Worm (Caenorhabditis elegans) whole organism, L4 larva: ENCODE data around the gene C49A9.2.
"Not testable (repeated sequence)": the region's sequence is repeated elsewhere in the genome, so short reads cannot be mapped to it uniquely, and the experiment has no call there.

Experiments used
- F26F4.8 ChIP-seq: fragments of 200-800 bp; sonication (Bioruptor generic); conservative IDR thresholded peaks from 2 replicates; pipeline ENCODE4 v1.3.6; 2022; ENCODE audit warnings: missing genetic modification characterization, missing compliant biosample characterization
- T26A8.4 ChIP-seq: fragments of 200-800 bp; sonication (Bioruptor generic); IDR thresholded peaks from 2 replicates; pipeline ENCODE4 v1.3.6; 2022; ENCODE audit warnings: missing genetic modification characterization, missing compliant biosample characterization
- Y48G9A.11 ChIP-seq: fragments of 200-800 bp; sonication (Bioruptor generic); IDR thresholded peaks from 2 replicates; pipeline ENCODE4 v1.3.6; 2022; ENCODE audit warnings: missing genetic modification reagents, missing genetic modification characterization, missing compliant biosample characterization
- Y5F2A.4 ChIP-seq: fragments of 200-800 bp; sonication (Bioruptor generic); optimal IDR thresholded peaks from 2 replicates; lab custom pipeline; 2018; ENCODE audit warnings: mild to moderate bottlenecking, missing genetic modification characterization, missing compliant biosample characterization
- ZK546.5 ChIP-seq, 2 experiments: sonication (generic microtip); optimal IDR thresholded peaks; 2 replicates each; lab custom pipeline; 2017; ENCODE audit warnings: missing biosample characterization in 2 of 2, missing genetic modification characterization in 2 of 2
- aha-1 ChIP-seq: fragments of 150-350 bp; peaks from one replicate; lab custom pipeline; 2014; ENCODE audit warnings: missing biosample characterization, missing genetic modification characterization
- aly-2 ChIP-seq: sonication (generic microtip); optimal IDR thresholded peaks from 2 replicates; lab custom pipeline; 2018; ENCODE audit warnings: missing biosample characterization, missing genetic modification characterization
- ceh-28 ChIP-seq: fragments of 150-350 bp; optimal IDR thresholded peaks from 2 replicates; lab custom pipeline; 2014; ENCODE audit warnings: missing biosample characterization, missing genetic modification reagents, missing genetic modification characterization
- ceh-32 ChIP-seq: sonication (generic microtip); optimal IDR thresholded peaks from 2 replicates; lab custom pipeline; 2016; ENCODE audit warnings: mild to moderate bottlenecking, missing genetic modification characterization, missing compliant biosample characterization; ENCODE audit not compliant: poor library complexity
- ceh-62 ChIP-seq: sonication (generic microtip); optimal IDR thresholded peaks from 2 replicates; lab custom pipeline; 2017; ENCODE audit warnings: missing biosample characterization, missing genetic modification characterization
- daf-16 ChIP-seq, 3 experiments: sonication (generic microtip); optimal IDR thresholded peaks; 2 replicates each; lab custom pipeline; 2016 to 2017; ENCODE audit warnings: missing genetic modification characterization in 3 of 3, missing genetic modification reagents in 3 of 3, mild to moderate bottlenecking in 2 of 3, missing compliant biosample characterization in 2 of 3, missing biosample characterization in 1 of 3, moderate library complexity in 1 of 3
- daf-8 ChIP-seq: fragments of 200-800 bp; sonication (Bioruptor generic); IDR thresholded peaks from 2 replicates; pipeline ENCODE4 v1.3.6; 2022; ENCODE audit warnings: missing genetic modification characterization, missing compliant biosample characterization
- dmd-6 ChIP-seq: fragments of 200-800 bp; sonication (Bioruptor generic); IDR thresholded peaks from 2 replicates; pipeline ENCODE4 v1.3.6; 2022; ENCODE audit warnings: missing genetic modification reagents, missing genetic modification characterization, missing compliant biosample characterization
- duxl-1 ChIP-seq: sonication (generic microtip); optimal IDR thresholded peaks from 2 replicates; lab custom pipeline; 2016; ENCODE audit warnings: mild to moderate bottlenecking, missing genetic modification characterization, moderate library complexity, missing compliant biosample characterization; ENCODE audit not compliant: poor library complexity
- dve-1 ChIP-seq: sonication (generic microtip); optimal IDR thresholded peaks from 2 replicates; lab custom pipeline; 2017; ENCODE audit warnings: antibody characterized with exemption, mild to moderate bottlenecking, missing genetic modification characterization, missing compliant biosample characterization; ENCODE audit not compliant: insufficient read depth
- gei-8 ChIP-seq: fragments of 200-800 bp; sonication (Bioruptor generic); optimal IDR thresholded peaks from 2 replicates; lab custom pipeline; 2018; ENCODE audit warnings: mild to moderate bottlenecking, missing genetic modification characterization, missing compliant biosample characterization
- hlh-30 ChIP-seq: sonication (generic microtip); optimal IDR thresholded peaks from 2 replicates; lab custom pipeline; 2017; ENCODE audit warnings: antibody characterized with exemption, mild to moderate bottlenecking, missing genetic modification characterization, missing compliant biosample characterization; ENCODE audit not compliant: insufficient read depth
- lin-29 ChIP-seq: fragments of 200-800 bp; sonication (Bioruptor generic); IDR thresholded peaks from 2 replicates; pipeline ENCODE4 v1.3.6; 2022; ENCODE audit warnings: missing genetic modification reagents, missing genetic modification characterization, missing compliant biosample characterization
- lin-39 ChIP-seq: fragments of 150-350 bp; optimal IDR thresholded peaks from 2 replicates; lab custom pipeline; 2014; ENCODE audit warnings: missing biosample characterization, missing genetic modification reagents, missing genetic modification characterization
- madf-9 ChIP-seq: fragments of 200-800 bp; sonication (Bioruptor generic); conservative IDR thresholded peaks from 2 replicates; pipeline ENCODE4 v1.3.6; 2022; ENCODE audit warnings: missing genetic modification reagents, missing genetic modification characterization, missing compliant biosample characterization
- mep-1 ChIP-seq: fragments of 150-350 bp; sonication (generic microtip); optimal IDR thresholded peaks from 3 replicates; lab custom pipeline; 2014; ENCODE audit warnings: missing biosample characterization, missing genetic modification characterization
- nhr-28 ChIP-seq: fragments of 150-350 bp; optimal IDR thresholded peaks from 2 replicates; lab custom pipeline; 2014; ENCODE audit warnings: missing biosample characterization, missing genetic modification characterization
- nhr-42 ChIP-seq: fragments of 200-800 bp; sonication (Bioruptor generic); IDR thresholded peaks from 2 replicates; pipeline ENCODE4 v1.3.6; 2022; ENCODE audit warnings: missing genetic modification characterization, missing compliant biosample characterization
- nhr-76 ChIP-seq: fragments of 150-350 bp; optimal IDR thresholded peaks from 2 replicates; lab custom pipeline; 2014; ENCODE audit warnings: missing biosample characterization, missing genetic modification characterization
- nhr-77 ChIP-seq: fragments of 150-350 bp; optimal IDR thresholded peaks from 2 replicates; lab custom pipeline; 2014; ENCODE audit warnings: missing biosample characterization, missing genetic modification characterization
- pha-4 ChIP-seq, 2 experiments: fragments of 150-350 bp in 1 of 2; fragments of 200-800 bp in 1 of 2; sonication (Bioruptor generic) in 1 of 2; IDR thresholded peaks in 1 of 2; optimal IDR thresholded peaks in 1 of 2; 2 replicates each; pipeline versions ENCODE4 v1.3.6 to Lab custom; 2014 to 2022; ENCODE audit warnings: missing genetic modification characterization in 2 of 2, missing genetic modification reagents in 2 of 2, missing biosample characterization in 1 of 2, missing compliant biosample characterization in 1 of 2
- pqm-1 ChIP-seq: sonication (generic microtip); optimal IDR thresholded peaks from 2 replicates; lab custom pipeline; 2017; ENCODE audit warnings: missing biosample characterization, missing genetic modification characterization
- rbr-2 ChIP-seq: sonication (generic microtip); optimal IDR thresholded peaks from 2 replicates; lab custom pipeline; 2016; ENCODE audit warnings: missing genotype, missing genetic modification characterization, missing compliant biosample characterization
- snpc-1.2 ChIP-seq: fragments of 200-800 bp; sonication (Bioruptor generic); IDR thresholded peaks from 2 replicates; pipeline ENCODE4 v1.3.6; 2022; ENCODE audit warnings: missing genetic modification reagents, missing genetic modification characterization, missing compliant biosample characterization
- tra-1 ChIP-seq: fragments of 200-800 bp; sonication (Bioruptor generic); IDR thresholded peaks from 2 replicates; pipeline ENCODE4 v1.3.6; 2022; ENCODE audit warnings: missing genetic modification reagents, missing genetic modification characterization, missing compliant biosample characterization
- unc-130 ChIP-seq: sonication (generic microtip); optimal IDR thresholded peaks from 2 replicates; lab custom pipeline; 2016; ENCODE audit warnings: missing genetic modification reagents, missing genetic modification characterization, missing compliant biosample characterization
- unc-39 ChIP-seq: sonication (generic microtip); optimal IDR thresholded peaks from 2 replicates; lab custom pipeline; 2017; ENCODE audit warnings: missing biosample characterization, missing genetic modification characterization
- unc-62 ChIP-seq, 3 experiments: fragments of 150-350 bp in 1 of 3; sonication (generic microtip); optimal IDR thresholded peaks in 2 of 3; peaks in 1 of 3; 1 replicate in 1 of 3; 2 replicates in 2 of 3; lab custom pipeline; 2014 to 2017; ENCODE audit warnings: missing biosample characterization in 3 of 3, missing genetic modification characterization in 3 of 3, missing genetic modification reagents in 3 of 3, missing genotype in 1 of 3
- vab-7 ChIP-seq: fragments of 200-800 bp; sonication (Bioruptor generic); IDR thresholded peaks from 2 replicates; pipeline ENCODE4 v1.3.6; 2022; ENCODE audit warnings: missing genetic modification reagents, missing genetic modification characterization, missing compliant biosample characterization
- zag-1 ChIP-seq: fragments of 150-350 bp; optimal IDR thresholded peaks from 2 replicates; lab custom pipeline; 2014; ENCODE audit warnings: missing biosample characterization, missing genetic modification characterization
- ztf-11 ChIP-seq: fragments of 150-350 bp; optimal IDR thresholded peaks from 2 replicates; lab custom pipeline; 2014; ENCODE audit warnings: missing biosample characterization, missing genetic modification characterization

C49A9.2 gene

ce11 chrIV:6248486-6248885, 23.2 kb downstream of the C49A9.2 start, which contains the start of gene acox-3:
TSS of gene acox-3 (minus strand) at chrIV:6248492.
- TF ChIP-seq nhr-42 (GFP tag; lab: Robert Waterston, UW) (no peak), gei-8 (no peak), nhr-76 (tag; lab: Kevin White, UChicago) (no peak), rbr-2 (tag; lab: Kevin White, UChicago) (no peak), snpc-1.2 (GFP tag; lab: Robert Waterston, UW) (no peak), ztf-11 (no peak), daf-16 (GFP tag; optimal IDR thresholded peaks at IDR 0.05; lab: Kevin White, UChicago) (no peak), daf-16 (tag; optimal IDR thresholded peaks at IDR 0.05; lab: Kevin White, UChicago) (peak; percentile 88), nhr-28 (tag; lab: Kevin White, UChicago) (peak; percentile 66), pqm-1 (peak; percentile 53), lin-29 (GFP tag; lab: Robert Waterston, UW) (no peak), nhr-77 (tag; lab: Kevin White, UChicago) (no peak), ceh-62 (tag; lab: Kevin White, UChicago) (no peak), ceh-32 (tag; lab: Kevin White, UChicago) (no peak), mep-1 (tag; lab: Kevin White, UChicago) (no peak), T26A8.4 (no peak), daf-8 (no peak), dmd-6 (0 out of 2 replicates have a peak, but pooled peaks have one; percentile 13), pha-4 (GFP tag; IDR thresholded peaks at IDR 0.05; lab: Robert Waterston, UW) (no peak), pha-4 (tag; optimal IDR thresholded peaks at IDR 0.05; lab: Kevin White, UChicago) (no peak), dve-1 (tag; lab: Kevin White, UChicago) (peak; percentile 40)

DNA sequence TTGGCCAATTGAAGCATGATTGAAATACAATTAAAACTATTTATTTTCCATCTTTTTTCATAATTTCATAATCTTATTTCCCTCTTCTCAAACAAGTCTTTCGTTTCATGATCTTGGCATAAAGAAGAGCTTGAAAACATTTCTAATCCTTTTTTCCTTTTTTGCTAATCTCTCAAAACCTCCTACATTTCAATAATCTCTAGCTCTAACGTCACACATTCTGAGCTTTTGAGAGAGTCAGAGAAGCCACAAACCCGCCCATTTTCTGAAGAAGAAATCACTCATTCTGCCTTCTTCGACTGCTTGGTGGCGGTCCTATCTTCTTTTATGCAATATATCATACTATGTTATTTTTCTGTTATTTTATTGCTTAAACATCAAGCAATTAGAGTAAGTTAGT, 24.3 kb downstream of the C49A9.2 start, which contains the start of gene F58F9.1:
Gene F58F9.1, plus strand, starts transcription at position 251 of the 400 bp plus-strand sequence.
- TF ChIP-seq rbr-2 (tag; lab: Kevin White, UChicago) (no peak), Y5F2A.4 (no peak), F26F4.8 (GFP tag; lab: Robert Waterston, UW) (no peak), aly-2 (tag; lab: Kevin White, UChicago) (no peak), madf-9 (GFP tag; lab: Robert Waterston, UW) (no peak), lin-39 (no peak), ZK546.5 (tag; optimal IDR thresholded peaks at IDR 0.05; lab: Kevin White, UChicago) (no peak), unc-130 (no peak), hlh-30 (tag; lab: Kevin White, UChicago) (peak; percentile 6), Y48G9A.11 (GFP tag; lab: Robert Waterston, UW) (no peak), ceh-28 (tag; lab: Kevin White, UChicago) (no peak), aha-1 (peak; percentile 44), duxl-1 (tag; lab: Kevin White, UChicago) (no peak), zag-1 (tag; lab: Kevin White, UChicago) (no peak), unc-62 (GFP tag; optimal IDR thresholded peaks at IDR 0.05 in 1 of 2; lab: Kevin White, UChicago) (peak in 1 of 2 experiments; percentile 16), unc-62 (tag; optimal IDR thresholded peaks at IDR 0.05; lab: Kevin White, UChicago) (no peak), dmd-6 (no peak)

DNA sequence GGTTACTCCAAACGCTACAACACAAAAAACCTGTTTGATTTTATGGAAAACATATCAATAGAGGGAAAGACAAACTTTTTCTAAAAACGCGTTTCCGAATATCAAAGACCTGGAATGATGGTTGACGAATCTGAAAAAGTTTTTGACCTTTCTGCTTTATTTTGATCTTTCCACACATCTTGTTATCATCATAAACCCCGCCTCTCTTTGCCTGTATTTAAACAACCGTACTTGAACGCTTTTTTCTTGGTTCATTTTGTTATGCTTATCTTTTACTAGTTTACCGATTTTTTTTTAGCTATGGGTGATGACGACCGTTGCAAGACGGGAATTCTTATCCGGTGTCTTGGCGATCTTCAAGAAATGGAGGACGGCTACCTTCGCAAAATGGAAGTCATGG, 27.8 kb downstream of the C49A9.2 start, which contains the start of gene T13A10.2:
Gene T13A10.2, plus strand, starts transcription at position 301 of the 400 bp plus-strand sequence.
- not testable (repeated sequence) for TF ChIP-seq tra-1 (GFP tag; lab: Robert Waterston, UW); unc-39 (tag; lab: Kevin White, UChicago); vab-7
